Worm (Caenorhabditis elegans): Measurements from ENCODE around the gene pmp-3.

pmp-3 gene

DNA sequence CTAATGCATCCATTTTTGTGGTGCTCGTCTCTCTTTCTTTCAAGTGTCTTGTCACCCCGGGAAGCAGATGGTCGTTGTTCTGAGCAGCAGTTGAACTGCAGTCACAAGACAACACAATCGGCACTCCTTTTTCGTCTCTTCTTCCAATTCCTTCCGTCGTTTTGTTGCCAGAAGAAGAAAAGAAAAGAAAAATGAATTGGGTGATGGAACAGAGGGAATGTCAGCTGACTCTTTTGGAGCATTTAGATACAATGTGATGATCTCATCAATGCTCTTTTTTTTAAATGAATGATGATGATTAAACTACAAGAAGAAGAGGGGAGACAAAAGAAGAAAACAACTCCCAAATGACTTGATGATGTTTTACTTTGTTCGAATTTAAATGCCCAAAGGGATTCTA, 3.4 kb downstream of the pmp-3 start:
- TF ChIP-seq F13C5.2 (tag; optimal IDR thresholded peaks at IDR 0.05) (no peak), tbx-37 (GFP tag; conservative IDR thresholded peaks at IDR 0.05) (no peak), flt-1 (GFP tag; IDR thresholded peaks at IDR 0.05) (no peak)

DNA sequence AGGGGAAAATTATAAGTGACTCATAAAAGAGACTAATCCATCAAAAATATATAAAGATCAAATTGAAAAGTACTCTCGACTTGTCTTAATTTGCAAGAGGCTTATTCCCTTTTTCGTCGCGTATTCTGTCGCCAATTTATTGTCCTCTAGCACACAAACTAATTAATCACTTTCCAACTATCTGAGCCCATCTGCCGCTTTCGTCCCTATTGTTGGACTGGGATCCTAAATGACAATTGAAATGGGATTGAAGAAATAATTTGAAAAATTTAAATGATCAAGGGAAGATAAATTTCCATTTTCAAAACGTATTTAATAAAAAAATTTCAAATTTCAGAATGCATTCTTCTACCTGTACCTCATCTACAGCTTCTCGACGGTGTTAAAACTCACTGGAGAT, 4.1 kb downstream of the pmp-3 start:
- TF ChIP-seq aly-1 (tag; optimal IDR thresholded peaks at IDR 0.05) = no peak
- TF ChIP-seq hmg-4 (GFP tag; optimal IDR thresholded peaks at IDR 0.05) = no peak
- TF ChIP-seq ceh-36 (tag; optimal IDR thresholded peaks at IDR 0.05) = no peak

DNA sequence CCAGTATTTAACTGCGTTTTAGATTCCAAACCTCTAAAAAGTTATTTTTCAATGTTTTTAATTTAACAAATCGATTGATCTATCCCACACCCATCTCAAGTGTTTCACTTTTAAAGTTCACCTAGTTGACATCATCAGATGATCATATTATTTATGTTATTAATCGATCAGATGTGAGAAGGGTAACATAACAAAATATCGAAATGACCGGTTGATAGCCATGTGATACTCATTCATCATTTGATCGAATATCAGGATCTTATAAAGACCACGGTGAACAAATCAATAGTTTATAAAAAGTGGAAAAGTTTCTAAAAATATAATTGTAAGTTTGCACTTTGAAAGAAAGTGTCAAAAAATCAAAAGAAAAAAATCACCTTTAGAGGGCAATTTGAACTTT, 9.2 kb downstream of the pmp-3 start:
- no peak for TF ChIP-seq aly-1 (tag; optimal IDR thresholded peaks at IDR 0.05)
- no peak for TF ChIP-seq hmg-4 (GFP tag; optimal IDR thresholded peaks at IDR 0.05)
- no peak for TF ChIP-seq ceh-36 (tag; optimal IDR thresholded peaks at IDR 0.05)
- no peak for TF ChIP-seq hnd-1 (tag; optimal IDR thresholded peaks at IDR 0.05)
- TF ChIP-seq tbx-11 (GFP tag; IDR thresholded peaks at IDR 0.05) = no peak

DNA sequence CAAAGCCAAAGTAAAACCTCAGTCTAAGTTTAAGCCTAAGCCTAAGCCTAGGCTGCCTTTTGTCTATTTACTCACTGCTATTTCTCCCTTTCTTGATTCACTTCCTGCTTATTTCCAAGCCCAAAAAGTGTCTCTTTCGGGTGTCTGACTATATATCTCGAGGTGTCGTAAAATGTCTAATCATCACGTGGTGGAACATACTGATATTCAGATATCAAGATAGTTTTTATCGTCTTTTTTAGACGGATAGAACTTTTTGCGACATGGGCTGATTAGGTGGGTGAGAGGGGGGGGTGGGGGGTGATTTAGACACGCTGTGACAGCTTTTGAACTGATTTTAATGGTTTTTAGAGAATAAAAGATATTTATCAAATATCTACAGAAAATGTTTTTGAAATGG, 10.4 kb downstream of the pmp-3 start:
- TF ChIP-seq tra-4 (tag; optimal IDR thresholded peaks at IDR 0.05) (no peak), hnd-1 (tag; optimal IDR thresholded peaks at IDR 0.05) (no peak), scrt-1 (GFP tag; IDR thresholded peaks at IDR 0.05) (no peak)

DNA sequence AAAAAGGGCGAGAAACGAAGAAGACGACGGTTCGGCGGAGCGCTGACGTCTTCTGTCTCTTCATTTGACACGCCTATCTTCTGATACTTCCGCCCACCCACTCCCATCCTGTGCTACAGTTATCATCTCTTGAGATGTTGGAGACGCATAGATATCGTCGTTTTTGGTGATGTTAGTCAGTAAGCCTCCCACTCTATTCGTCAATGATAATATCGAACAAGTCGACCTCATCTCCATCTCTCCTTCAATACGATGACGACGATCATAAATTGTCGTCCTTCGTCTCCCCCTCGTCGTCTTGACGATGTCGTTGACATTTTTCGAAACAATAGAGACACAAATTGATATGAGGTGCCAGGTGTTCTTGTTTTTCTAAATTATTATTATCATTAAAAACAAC, 11.6 kb downstream of the pmp-3 start, which contains the start of gene slc-25A29:
Gene slc-25A29, minus strand, starts transcription at position 45 of the 400 bp plus-strand sequence.
- TF ChIP-seq ets-7 (tag; optimal IDR thresholded peaks at IDR 0.05) (no peak), tra-4 (tag; optimal IDR thresholded peaks at IDR 0.05) (no peak), ama-1 (optimal IDR thresholded peaks at IDR 0.05) (no peak), scrt-1 (GFP tag; IDR thresholded peaks at IDR 0.05) (no peak), sea-1 (GFP tag; conservative IDR thresholded peaks at IDR 0.05) (no peak)

DNA sequence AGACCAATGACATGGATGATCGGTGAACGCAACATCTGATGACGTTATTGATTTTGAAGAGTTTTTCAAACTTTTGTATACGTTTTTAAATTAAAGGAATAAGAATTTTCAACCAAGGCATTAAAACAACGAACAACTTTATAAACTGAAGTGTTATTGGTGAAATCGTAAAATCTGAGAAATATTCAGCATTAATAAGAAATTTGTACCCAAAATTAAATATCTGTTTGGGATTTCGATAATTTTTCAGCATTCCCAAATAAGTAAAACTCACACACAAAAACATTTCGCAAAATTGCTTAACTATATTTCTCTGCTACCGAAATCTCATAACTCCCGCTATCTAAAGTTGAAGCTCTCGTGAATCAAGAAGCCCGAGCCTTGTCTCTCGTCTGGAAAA, 13.1 kb downstream of the pmp-3 start:
- TF ChIP-seq ceh-13 (GFP tag; optimal IDR thresholded peaks at IDR 0.05) (no peak), tbx-37 (GFP tag; conservative IDR thresholded peaks at IDR 0.05) (no peak), sea-1 (GFP tag; conservative IDR thresholded peaks at IDR 0.05) (no peak), hmbx-1 (tag; optimal IDR thresholded peaks at IDR 0.05) (no peak), aly-1 (tag; optimal IDR thresholded peaks at IDR 0.05) (no peak), hmg-4 (GFP tag; optimal IDR thresholded peaks at IDR 0.05) (no peak), tbx-11 (GFP tag; IDR thresholded peaks at IDR 0.05) (no peak), F13C5.2 (tag; optimal IDR thresholded peaks at IDR 0.05) (no peak), ets-7 (tag; optimal IDR thresholded peaks at IDR 0.05) (no peak), ceh-36 (tag; optimal IDR thresholded peaks at IDR 0.05) (no peak), B0310.2 (tag; optimal IDR thresholded peaks at IDR 0.05) (no peak), scrt-1 (GFP tag; IDR thresholded peaks at IDR 0.05) (no peak), pes-1 (GFP tag; IDR thresholded peaks at IDR 0.05) (no peak)

DNA sequence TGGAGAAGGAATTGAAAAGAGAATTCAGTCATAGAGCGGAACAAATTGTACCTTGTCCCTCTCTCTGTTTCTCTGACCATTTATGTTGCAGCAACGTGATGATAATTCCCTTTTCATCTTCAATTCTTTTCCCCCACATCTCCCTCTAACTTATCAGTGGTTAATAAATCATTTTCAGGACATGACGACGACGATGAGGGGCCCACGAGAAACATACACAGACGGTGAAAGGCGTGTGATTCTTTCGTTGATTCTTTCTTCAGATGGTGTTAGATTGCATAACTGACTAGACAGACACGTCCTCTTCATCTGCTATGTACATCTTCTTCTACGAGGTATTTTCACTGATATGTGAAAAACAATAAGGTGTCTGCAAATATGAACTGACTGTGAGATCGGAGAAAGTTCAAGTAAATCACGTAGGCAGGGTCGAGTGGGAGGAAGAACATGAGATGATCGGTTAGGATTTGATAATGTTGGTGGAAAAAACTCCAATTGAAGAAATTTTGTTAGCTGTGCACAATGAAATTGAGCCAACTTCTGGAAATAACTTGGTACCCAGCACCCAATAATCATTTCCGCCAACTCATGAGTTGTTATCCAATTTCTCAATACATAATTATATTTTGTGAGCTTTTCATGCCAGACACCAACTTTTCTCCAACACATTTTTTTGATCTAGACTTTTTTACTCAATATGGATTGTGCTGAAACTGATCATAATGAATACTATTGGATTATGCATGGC, 14.2 kb downstream of the pmp-3 start, which contains the start of gene srh-17:
Gene srh-17, plus strand, starts transcription at position 698 of the 748 bp plus-strand sequence.
- no peak for TF ChIP-seq tbx-11 (GFP tag; IDR thresholded peaks at IDR 0.05)
- TF ChIP-seq ceh-36 (tag; optimal IDR thresholded peaks at IDR 0.05) = no peak

DNA sequence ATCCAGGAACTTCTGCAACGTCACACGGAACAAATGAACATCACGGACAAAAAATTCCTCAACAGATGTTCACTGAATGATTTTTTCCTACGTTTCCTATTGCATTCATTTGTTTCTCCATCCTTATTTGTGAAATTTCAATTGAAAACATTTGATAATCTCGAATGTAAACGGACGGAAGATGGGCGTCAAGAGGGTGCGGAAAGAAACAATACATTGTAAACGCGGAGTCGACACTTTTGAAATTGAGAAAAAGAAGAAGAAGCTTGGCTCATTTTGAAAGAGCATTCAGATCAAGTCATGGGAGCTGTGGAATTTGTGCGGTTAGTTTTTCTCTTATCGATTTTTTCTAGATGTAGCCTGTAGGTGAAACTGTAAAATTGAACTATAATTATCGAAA, 16.5 kb downstream of the pmp-3 start, which contains the start of gene C47E8.9:
Gene C47E8.9, plus strand, starts transcription at position 301 of the 400 bp plus-strand sequence.
- TF ChIP-seq hmg-4 (GFP tag; optimal IDR thresholded peaks at IDR 0.05) (no peak), B0310.2 (tag; optimal IDR thresholded peaks at IDR 0.05) (no peak), tra-4 (tag; optimal IDR thresholded peaks at IDR 0.05) (no peak), sea-1 (GFP tag; conservative IDR thresholded peaks at IDR 0.05) (no peak), aly-1 (tag; optimal IDR thresholded peaks at IDR 0.05) (no peak), F13C5.2 (tag; optimal IDR thresholded peaks at IDR 0.05) (no peak), tbx-11 (GFP tag; IDR thresholded peaks at IDR 0.05) (no peak), tbx-37 (GFP tag; conservative IDR thresholded peaks at IDR 0.05) (no peak), ceh-13 (GFP tag; optimal IDR thresholded peaks at IDR 0.05) (no peak), hmbx-1 (tag; optimal IDR thresholded peaks at IDR 0.05) (no peak), ama-1 (optimal IDR thresholded peaks at IDR 0.05) (no peak), pes-1 (GFP tag; IDR thresholded peaks at IDR 0.05) (no peak), ceh-36 (tag; optimal IDR thresholded peaks at IDR 0.05) (no peak), hnd-1 (tag; optimal IDR thresholded peaks at IDR 0.05) (no peak), flt-1 (GFP tag; IDR thresholded peaks at IDR 0.05) (no peak), ets-7 (tag; optimal IDR thresholded peaks at IDR 0.05) (no peak), scrt-1 (GFP tag; IDR thresholded peaks at IDR 0.05) (no peak)

DNA sequence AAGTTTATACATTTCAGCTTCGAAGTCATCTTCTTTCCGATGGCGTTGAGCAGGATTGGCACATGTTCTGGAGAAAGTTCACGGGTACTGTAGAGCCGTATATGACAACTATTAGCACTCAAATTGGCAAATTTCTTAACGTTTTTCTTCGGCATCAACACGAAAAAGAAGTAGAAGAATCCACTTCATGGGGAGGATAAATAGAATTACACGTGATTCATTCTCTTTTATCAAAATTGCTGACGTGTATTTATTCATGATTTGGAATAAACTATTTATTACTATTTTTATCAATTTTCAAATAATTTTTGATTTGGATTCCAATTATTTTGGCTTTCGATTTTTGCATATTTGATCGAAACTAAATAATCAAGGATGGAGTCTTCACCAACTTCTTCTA, 19.2 kb downstream of the pmp-3 start, which contains the start of gene C47E8.1:
Gene C47E8.1, plus strand, starts transcription at position 301 of the 400 bp plus-strand sequence.
- no peak for TF ChIP-seq tbx-37 (GFP tag; conservative IDR thresholded peaks at IDR 0.05)
- no peak for TF ChIP-seq ceh-13 (GFP tag; optimal IDR thresholded peaks at IDR 0.05)
- no peak for TF ChIP-seq ets-7 (tag; optimal IDR thresholded peaks at IDR 0.05)
- no peak for TF ChIP-seq pes-1 (GFP tag; IDR thresholded peaks at IDR 0.05)
- no peak for TF ChIP-seq ceh-36 (tag; optimal IDR thresholded peaks at IDR 0.05)
- TF ChIP-seq flt-1 (GFP tag; IDR thresholded peaks at IDR 0.05) = no peak
- no peak for TF ChIP-seq hnd-1 (tag; optimal IDR thresholded peaks at IDR 0.05)
